Worm (Caenorhabditis elegans): ENCODE measurements around the gene clec-67.
"Not testable (repeated sequence)": the region's sequence is repeated elsewhere in the genome, so short reads cannot be mapped to it uniquely, and the experiment has no call there.

The clec-67 gene

DNA sequence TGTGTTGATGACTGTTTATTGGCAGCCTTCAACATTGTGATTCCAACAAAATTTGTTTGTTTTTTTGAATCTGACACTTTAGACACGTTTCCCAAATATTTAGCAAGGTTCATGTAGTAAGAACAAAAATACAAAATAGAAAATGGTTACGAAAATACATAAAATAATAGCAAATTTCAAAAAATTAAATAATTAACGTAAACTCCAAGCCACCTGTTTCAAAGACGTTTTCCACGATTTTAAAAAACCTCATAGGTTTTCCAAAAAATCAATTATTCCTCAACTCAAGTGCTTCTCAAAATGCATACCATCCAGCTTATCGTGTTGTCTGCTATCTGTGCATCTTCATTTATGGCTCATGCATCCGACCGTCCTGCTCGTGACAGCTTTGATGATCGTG, 4.6 kb upstream of the clec-67 start, which contains the start of gene F56D6.14:
Gene F56D6.14 (plus strand): TSS at position 301 of the 400 bp plus-strand sequence.
- TF ChIP-seq sem-4 (tag; optimal IDR thresholded peaks at IDR 0.05) (no peak), ztf-4 (tag; optimal IDR thresholded peaks at IDR 0.05) (no peak), lin-11 (tag; optimal IDR thresholded peaks at IDR 0.05) (no peak), nhr-129 (tag; optimal IDR thresholded peaks at IDR 0.05) (no peak), nhr-237 (tag; optimal IDR thresholded peaks at IDR 0.05) (no peak), nhr-25 (tag; optimal IDR thresholded peaks at IDR 0.05) (no peak), elt-1 (tag; optimal IDR thresholded peaks at IDR 0.05) (no peak), ztf-1 (GFP tag; conservative IDR thresholded peaks at IDR 0.05) (no peak), egl-27 (tag; optimal IDR thresholded peaks at IDR 0.05) (no peak), nhr-12 (tag; optimal IDR thresholded peaks at IDR 0.05) (no peak), F13H6.1 (tag; optimal IDR thresholded peaks at IDR 0.05) (no peak), lin-39 (tag; optimal IDR thresholded peaks at IDR 0.05) (no peak), unc-62 (GFP tag; optimal IDR thresholded peaks at IDR 0.05) (no peak), nhr-21 (tag; optimal IDR thresholded peaks at IDR 0.05) (no peak), dmd-4 (tag; optimal IDR thresholded peaks at IDR 0.05) (no peak), gmeb-1 (tag; optimal IDR thresholded peaks at IDR 0.05) (no peak), ceh-82 (tag; optimal IDR thresholded peaks at IDR 0.05) (no peak), blmp-1 (tag; optimal IDR thresholded peaks at IDR 0.05; ENCODE audit: insufficient read depth) (no peak)

DNA sequence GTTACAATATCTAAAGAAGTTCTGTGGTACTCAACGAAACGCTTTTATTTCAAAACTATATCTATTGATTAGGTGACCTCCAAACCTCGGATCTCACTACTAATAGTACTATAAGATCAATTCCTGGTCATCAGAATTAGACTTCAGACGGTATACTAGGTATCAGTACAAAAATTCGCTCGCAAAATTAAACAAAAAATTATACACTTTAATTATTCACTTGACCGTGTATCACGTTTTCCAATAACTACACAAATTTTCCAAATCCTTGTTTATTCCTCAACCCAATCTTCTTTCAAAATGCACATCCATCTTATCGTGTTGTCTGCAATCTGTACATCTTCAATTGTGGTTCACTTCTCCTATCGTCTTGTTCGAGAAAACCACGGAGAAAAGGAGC, 3.8 kb upstream of the clec-67 start, which contains the start of gene F56D6.23:
Gene F56D6.23 (plus strand): TSS at position 301 of the 400 bp plus-strand sequence.
- no peak for TF ChIP-seq elt-3 (tag; optimal IDR thresholded peaks at IDR 0.05)
- TF ChIP-seq snpc-4 (tag; optimal IDR thresholded peaks at IDR 0.05), result no peak
- TF ChIP-seq lsy-2 (tag; optimal IDR thresholded peaks at IDR 0.05), result no peak
- TF ChIP-seq skn-1 (tag; optimal IDR thresholded peaks at IDR 0.05), result no peak
- no peak for TF ChIP-seq nhr-23 (tag; optimal IDR thresholded peaks at IDR 0.05)

DNA sequence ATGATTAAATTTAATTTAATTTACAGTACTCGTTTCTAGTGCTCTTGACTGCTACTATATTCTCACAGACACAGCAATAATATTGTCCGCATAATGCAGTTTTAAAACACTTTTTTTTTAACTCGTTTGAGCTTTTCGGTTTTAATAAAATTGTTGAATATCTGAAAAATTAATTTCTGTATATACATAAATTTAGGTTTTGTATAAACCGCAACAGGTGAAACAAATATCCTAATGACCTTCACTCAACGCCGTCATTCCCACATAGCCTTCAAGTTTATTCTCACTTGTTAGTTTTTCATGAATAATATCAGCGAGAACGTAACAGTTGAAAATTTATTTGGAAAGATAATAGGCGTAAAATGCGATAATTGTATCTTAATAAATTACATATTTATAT, 2.5 kb upstream of the clec-67 start, which contains the start of gene srz-19:
Gene srz-19 (plus strand): TSS at position 301 of the 400 bp plus-strand sequence.
- TF ChIP-seq R02D3.7 (tag; optimal IDR thresholded peaks at IDR 0.05) (no peak), unc-39 (tag; optimal IDR thresholded peaks at IDR 0.05) (no peak), elt-1 (tag; optimal IDR thresholded peaks at IDR 0.05) (no peak), nhr-237 (tag; optimal IDR thresholded peaks at IDR 0.05) (no peak), ceh-82 (tag; optimal IDR thresholded peaks at IDR 0.05) (no peak), elt-3 (tag; optimal IDR thresholded peaks at IDR 0.05) (no peak), nhr-77 (tag; optimal IDR thresholded peaks at IDR 0.05) (no peak), nhr-129 (tag; optimal IDR thresholded peaks at IDR 0.05) (no peak), ztf-11 (tag; optimal IDR thresholded peaks at IDR 0.05) (no peak)

DNA sequence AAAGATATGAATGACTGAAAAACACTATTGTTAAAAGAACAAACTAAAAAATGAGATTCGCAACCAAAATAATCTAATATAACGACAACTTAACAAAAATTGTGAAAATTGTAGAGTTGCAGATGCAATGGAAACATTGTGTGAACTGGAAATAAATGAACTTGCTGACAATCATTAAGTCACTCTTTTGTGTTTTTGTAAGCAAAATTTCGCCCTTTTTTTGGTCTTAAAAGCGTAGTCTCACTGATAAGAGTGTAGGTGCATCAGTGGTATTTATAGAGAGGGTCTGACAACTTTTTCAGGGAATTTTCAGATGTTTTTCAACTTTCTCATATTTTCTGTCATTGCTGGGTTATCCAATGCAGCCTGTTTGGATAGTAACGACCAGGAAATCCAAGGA, 4.2 kb downstream of the clec-67 start, which contains the start of gene clec-68:
Gene clec-68 (plus strand): TSS at position 301 of the 400 bp plus-strand sequence.
- no peak for TF ChIP-seq nhr-12 (tag; optimal IDR thresholded peaks at IDR 0.05)
- TF ChIP-seq nhr-237 (tag; optimal IDR thresholded peaks at IDR 0.05), result no peak
- no peak for TF ChIP-seq nhr-23 (tag; optimal IDR thresholded peaks at IDR 0.05)
- TF ChIP-seq lin-39 (tag; optimal IDR thresholded peaks at IDR 0.05), result no peak
- TF ChIP-seq R02D3.7 (tag; optimal IDR thresholded peaks at IDR 0.05), result no peak
- no peak for TF ChIP-seq nhr-6 (tag; optimal IDR thresholded peaks at IDR 0.05)
- no peak for TF ChIP-seq fos-1 (tag; optimal IDR thresholded peaks at IDR 0.05)
- no peak for TF ChIP-seq ztf-4 (tag; optimal IDR thresholded peaks at IDR 0.05)

DNA sequence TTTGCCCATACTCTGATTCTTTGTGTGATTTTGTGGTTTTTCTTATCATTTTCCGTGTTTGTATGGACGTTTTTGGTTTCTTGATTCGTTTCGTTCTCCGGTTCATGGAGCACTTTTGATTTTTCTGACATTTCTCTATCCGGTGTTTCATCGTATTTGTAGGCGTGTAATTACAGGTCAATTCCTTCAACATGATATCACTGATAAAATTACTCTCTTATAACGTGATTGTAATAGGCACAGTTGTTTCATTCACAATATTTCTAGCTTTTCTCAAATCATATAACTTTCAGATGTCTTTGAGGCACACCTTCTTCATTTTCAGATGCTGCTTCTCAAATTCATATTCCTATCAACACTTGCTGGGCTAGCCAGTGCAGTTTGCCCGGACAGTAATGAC, 10.4 kb downstream of the clec-67 start, which contains the start of gene clec-70:
Gene clec-70 (plus strand): TSS at position 301 of the 400 bp plus-strand sequence.
- TF ChIP-seq Y55F3AM.14 (GFP tag; optimal IDR thresholded peaks at IDR 0.05); sma-3 (GFP tag; optimal IDR thresholded peaks at IDR 0.05); ZK546.5 (tag; optimal IDR thresholded peaks at IDR 0.05): not testable (repeated sequence)

DNA sequence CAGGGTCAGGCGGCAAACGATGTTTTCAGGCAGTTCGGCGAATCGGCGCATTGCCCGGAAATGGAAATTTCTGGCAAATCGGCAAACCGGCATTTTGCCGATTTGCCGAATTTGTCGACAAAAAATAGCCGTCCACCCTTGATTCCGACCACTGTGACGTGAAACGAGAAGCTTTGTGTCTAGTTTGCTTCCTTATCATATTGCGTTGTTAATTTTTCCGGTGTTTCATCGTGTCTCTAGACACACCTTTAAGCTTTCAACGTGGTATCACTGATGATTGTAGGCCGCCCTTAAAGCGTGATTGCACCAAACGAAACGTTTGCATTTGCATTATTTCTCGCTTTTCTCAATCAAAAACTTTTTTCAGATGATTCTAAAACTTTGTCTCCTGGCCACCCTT, 15.1 kb downstream of the clec-67 start, which contains the start of gene clec-71:
Gene clec-71 (plus strand): TSS at position 362 of the 400 bp plus-strand sequence.
- TF ChIP-seq snpc-4 (tag; optimal IDR thresholded peaks at IDR 0.05), result no peak
- no peak for TF ChIP-seq lsy-2 (tag; optimal IDR thresholded peaks at IDR 0.05)
- TF ChIP-seq unc-55 (GFP tag; optimal IDR thresholded peaks at IDR 0.05), result no peak
- TF ChIP-seq sma-9 (GFP tag; optimal IDR thresholded peaks at IDR 0.05), result no peak
- TF ChIP-seq sma-9 (tag; optimal IDR thresholded peaks at IDR 0.05), result no peak
- TF ChIP-seq Y55F3AM.14 (GFP tag; optimal IDR thresholded peaks at IDR 0.05), result no peak
- TF ChIP-seq nhr-77 (tag; optimal IDR thresholded peaks at IDR 0.05), result no peak
- TF ChIP-seq crh-2 (tag; optimal IDR thresholded peaks at IDR 0.05), result no peak
- TF ChIP-seq nhr-21 (tag; optimal IDR thresholded peaks at IDR 0.05), result no peak
- TF ChIP-seq nhr-23 (tag; optimal IDR thresholded peaks at IDR 0.05), result no peak
- no peak for TF ChIP-seq alr-1 (tag; optimal IDR thresholded peaks at IDR 0.05)
- no peak for TF ChIP-seq nhr-237 (tag; optimal IDR thresholded peaks at IDR 0.05)
- TF ChIP-seq lin-39 (tag; optimal IDR thresholded peaks at IDR 0.05), result no peak
- TF ChIP-seq R02D3.7 (tag; optimal IDR thresholded peaks at IDR 0.05), result no peak
- no peak for TF ChIP-seq nhr-12 (tag; optimal IDR thresholded peaks at IDR 0.05)
- TF ChIP-seq ztf-4 (tag; optimal IDR thresholded peaks at IDR 0.05), result no peak
- no peak for TF ChIP-seq unc-39 (tag; optimal IDR thresholded peaks at IDR 0.05)
- TF ChIP-seq ztf-11 (tag; optimal IDR thresholded peaks at IDR 0.05), result no peak
